Worm (Caenorhabditis elegans) whole organism, midembryonic: ENCODE measurements around the gene unc-58.

Source experiments
- flt-1 ChIP-seq: fragments of 200-800 bp; sonication (Bioruptor generic); IDR thresholded peaks from 2 replicates; pipeline ENCODE4 v1.3.6; 2022; ENCODE audit warnings: missing genetic modification characterization, missing compliant biosample characterization
- med-1 ChIP-seq: sonication (generic microtip); optimal IDR thresholded peaks from 2 replicates; lab custom pipeline; 2017; ENCODE audit warnings: missing genetic modification characterization, mild to moderate bottlenecking, missing compliant biosample characterization, antibody characterized with exemption, missing genetic modification reagents; ENCODE audit not compliant: insufficient read depth
- ref-1 ChIP-seq: fragments of 200-800 bp; sonication (Bioruptor generic); conservative IDR thresholded peaks from 2 replicates; pipeline ENCODE4 v1.3.6; 2022; ENCODE audit warnings: missing genetic modification reagents, missing genetic modification characterization, missing compliant biosample characterization
- tab-1 ChIP-seq: fragments of 200-800 bp; sonication (Bioruptor generic); IDR thresholded peaks from 2 replicates; pipeline ENCODE4 v1.3.6; 2022; ENCODE audit warnings: missing genetic modification characterization, missing compliant biosample characterization
- ztf-29 ChIP-seq: fragments of 200-800 bp; sonication (Bioruptor generic); IDR thresholded peaks from 2 replicates; pipeline ENCODE4 v1.3.6; 2022; ENCODE audit warnings: missing genetic modification reagents, missing genetic modification characterization, missing compliant biosample characterization

DNA sequence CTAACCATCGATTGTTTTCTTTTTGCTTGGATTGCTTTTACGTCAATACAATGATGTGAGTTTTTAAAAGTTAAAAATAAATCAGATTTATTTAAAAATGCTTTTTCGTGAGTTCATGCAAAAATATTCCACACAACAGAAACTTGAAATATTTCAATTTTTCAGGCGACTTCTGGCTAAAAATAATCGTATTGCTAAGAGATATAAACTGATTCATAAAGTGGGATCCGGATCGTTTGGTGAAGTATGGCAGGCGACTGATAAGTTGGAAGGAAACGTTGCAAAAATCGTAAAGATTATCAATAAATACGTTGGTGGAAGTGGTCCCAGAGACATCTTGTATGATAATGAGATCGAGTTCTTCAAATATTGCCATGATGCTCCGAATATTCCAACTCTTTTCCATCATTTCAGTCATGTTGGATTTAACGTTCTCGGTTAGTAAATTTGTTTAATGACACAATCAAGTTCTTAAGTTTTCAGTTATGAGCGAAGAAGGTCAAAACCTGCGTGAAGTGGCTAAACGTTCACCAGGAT, 72.4 kb downstream of the unc-58 start, which contains the start of gene ZC373.3:
- TF ChIP-seq tab-1 (GFP tag; lab: Robert Waterston, UW), result no peak
- no peak for TF ChIP-seq med-1 (GFP tag; lab: Kevin White, UChicago)
- TF ChIP-seq flt-1 (GFP tag; lab: Robert Waterston, UW), result no peak
- TF ChIP-seq ztf-29 (GFP tag; lab: Robert Waterston, UW), result no peak
- TF ChIP-seq ref-1 (GFP tag; lab: Robert Waterston, UW), result no peak
